Fruit fly (Drosophila melanogaster): ENCODE measurements around the gene CG11069.

Gene CG11069

dm6 chr3R:24850420-24850819 is 44.1 kb upstream of the CG11069 start, which contains the start of gene CG7006 (continued):
- no peak for TF ChIP-seq org-1 (GFP tag; optimal IDR thresholded peaks at IDR 0.05)
- TF ChIP-seq dmrt11E (tag; optimal IDR thresholded peaks at IDR 0.05) = peak; percentile 55
- TF ChIP-seq CG3995 (GFP tag; optimal IDR thresholded peaks at IDR 0.05) = peak; percentile 56
- TF ChIP-seq nau (GFP tag; optimal IDR thresholded peaks at IDR 0.05) = no peak
- peak; percentile 16 for TF ChIP-seq CG10979 (tag; optimal IDR thresholded peaks at IDR 0.05)
- peak; percentile 52 for TF ChIP-seq CG7556 (GFP tag; optimal IDR thresholded peaks at IDR 0.05)
- TF ChIP-seq gro (GFP tag; optimal IDR thresholded peaks at IDR 0.05) = peak; percentile 87
- peak; percentile 55; the same call in 2 of the 3 replicates for TF ChIP-seq vnd (GFP tag; IDR thresholded peaks at IDR 0.05; ENCODE audit: partially characterized antibody)
- TF ChIP-seq CG11560 (tag; IDR thresholded peaks at IDR 0.05) = peak; percentile 60; the same call in 2 of the 3 replicates
- TF ChIP-seq CG3847 (GFP tag; IDR thresholded peaks at IDR 0.05) = peak; percentile 96
- TF ChIP-seq dpn (GFP tag; optimal IDR thresholded peaks at IDR 0.05) = peak; percentile 84 to 92
- TF ChIP-seq slp2 (GFP tag; optimal IDR thresholded peaks at IDR 0.05) = peak; percentile 60
- TF ChIP-seq sim (GFP tag; IDR thresholded peaks at IDR 0.05) = no peak
- TF ChIP-seq CG17328 (GFP tag; IDR thresholded peaks at IDR 0.05) = peak; percentile 14; the same call in 1 of the 2 replicates
- TF ChIP-seq CG17912 (GFP tag; optimal IDR thresholded peaks at IDR 0.05) = no peak
- peak; percentile 76 for TF ChIP-seq Sry-δ (GFP tag; optimal IDR thresholded peaks at IDR 0.05)
- TF ChIP-seq B-H2 (GFP tag; optimal IDR thresholded peaks at IDR 0.05) = peak; percentile 90
- TF ChIP-seq Sox100B (GFP tag; optimal IDR thresholded peaks at IDR 0.05) = no peak
- TF ChIP-seq mld (GFP tag; IDR thresholded peaks at IDR 0.05; ENCODE audit: partially characterized antibody) = peak; percentile 50; the same call in 1 of the 3 replicates
- TF ChIP-seq Rfx (GFP tag; IDR thresholded peaks at IDR 0.05) = peak; percentile 93
- TF ChIP-seq ap (GFP tag; IDR thresholded peaks at IDR 0.05) = 0 out of 2 replicates have a peak, but pooled peaks have one; percentile 18
- peak; percentile 8 for TF ChIP-seq psq (GFP tag; optimal IDR thresholded peaks at IDR 0.05)
- peak; percentile 7 for TF ChIP-seq Jarid2 (GFP tag; optimal IDR thresholded peaks at IDR 0.05)
- TF ChIP-seq prd (optimal IDR thresholded peaks at IDR 0.05) = no peak
- TF ChIP-seq prd (GFP tag; IDR thresholded peaks at IDR 0.05) = peak; percentile 56; the same call in 2 of the 3 replicates
- peak; percentile 72 for TF ChIP-seq CG34224 (GFP tag; IDR thresholded peaks at IDR 0.05; ENCODE audit: partially characterized antibody)
- TF ChIP-seq Myb (GFP tag; optimal IDR thresholded peaks at IDR 0.05) = peak; percentile 95
- TF ChIP-seq tx (GFP tag; optimal IDR thresholded peaks at IDR 0.05) = peak; percentile 75
- peak; percentile 58 for TF ChIP-seq Atf-2 (GFP tag; optimal IDR thresholded peaks at IDR 0.05)
- TF ChIP-seq Sox102F (GFP tag; optimal IDR thresholded peaks at IDR 0.05) = no peak
- no peak for TF ChIP-seq bowl (GFP tag; IDR thresholded peaks at IDR 0.05)
- TF ChIP-seq gt (GFP tag; IDR thresholded peaks at IDR 0.05) = no peak; the same call in 1 of the 2 replicates
- no peak for TF ChIP-seq jing (GFP tag; optimal IDR thresholded peaks at IDR 0.05)
- no peak for TF ChIP-seq gem (tag; optimal IDR thresholded peaks at IDR 0.05)
- peak; percentile 55 for TF ChIP-seq CG12391 (tag; optimal IDR thresholded peaks at IDR 0.05)
- TF ChIP-seq E2f1 (GFP tag; IDR thresholded peaks at IDR 0.05) = 0 out of 2 replicates have a peak, but pooled peaks have one; percentile 42
- TF ChIP-seq CG13424 (tag; optimal IDR thresholded peaks at IDR 0.05) = peak; percentile 43
- no peak for TF ChIP-seq CG8765 (GFP tag; IDR thresholded peaks at IDR 0.05)
- peak; percentile 64 for TF ChIP-seq Ptx1 (GFP tag; IDR thresholded peaks at IDR 0.05)
- TF ChIP-seq CG7928 (GFP tag; optimal IDR thresholded peaks at IDR 0.05) = peak; percentile 29
- TF ChIP-seq da (GFP tag; optimal IDR thresholded peaks at IDR 0.05) = peak; percentile 32
- TF ChIP-seq CG4424 (GFP tag; optimal IDR thresholded peaks at IDR 0.05) = peak; percentile 65
- TF ChIP-seq CG17359 (tag; optimal IDR thresholded peaks at IDR 0.05) = peak; percentile 48
- no peak for TF ChIP-seq TFAM (GFP tag; optimal IDR thresholded peaks at IDR 0.05)
- TF ChIP-seq ci (GFP tag; IDR thresholded peaks at IDR 0.05) = peak; percentile 77
- TF ChIP-seq Gug (GFP tag; IDR thresholded peaks at IDR 0.05) = no peak; the same call in 2 of the 4 replicates
- no peak for TF ChIP-seq CG3838 (GFP tag; optimal IDR thresholded peaks at IDR 0.05)
- TF ChIP-seq CG16815 (GFP tag; optimal IDR thresholded peaks at IDR 0.05) = peak; percentile 62
- TF ChIP-seq CG5245 (GFP tag; optimal IDR thresholded peaks at IDR 0.05) = peak; percentile 55
- TF ChIP-seq CG4282 (GFP tag; optimal IDR thresholded peaks at IDR 0.05) = peak; percentile 71
- peak; percentile 76 for TF ChIP-seq fu2 (GFP tag; optimal IDR thresholded peaks at IDR 0.05)
